Worm (Caenorhabditis elegans) whole organism, early embryonic: ENCODE measurements around the gene F10G7.10.

Experiments
- B0310.2 ChIP-seq: sonication (generic microtip); optimal IDR thresholded peaks from 2 replicates; lab custom pipeline; 2016; ENCODE audit warnings: mild to moderate bottlenecking, missing genetic modification characterization, missing compliant biosample characterization
- F13C5.2 ChIP-seq: sonication (generic microtip); optimal IDR thresholded peaks from 2 replicates; lab custom pipeline; 2017; ENCODE audit warnings: mild to moderate bottlenecking, missing genetic modification characterization, inconsistent platforms, missing compliant biosample characterization
- aly-1 ChIP-seq: sonication (generic microtip); optimal IDR thresholded peaks from 2 replicates; lab custom pipeline; 2016; ENCODE audit warnings: missing genetic modification characterization, missing compliant biosample characterization
- ama-1 ChIP-seq: fragments of 150-350 bp; optimal IDR thresholded peaks from 2 replicates; lab custom pipeline; 2014
- ceh-13 ChIP-seq: fragments of 200-800 bp; sonication (Bioruptor generic); optimal IDR thresholded peaks from 2 replicates; lab custom pipeline; 2018; ENCODE audit warnings: mild to moderate bottlenecking, missing genetic modification characterization, missing compliant biosample characterization
- ceh-36 ChIP-seq: sonication (generic microtip); optimal IDR thresholded peaks from 2 replicates; lab custom pipeline; 2016; ENCODE audit warnings: missing genetic modification characterization, inconsistent platforms, missing compliant biosample characterization
- ets-7 ChIP-seq: sonication (generic microtip); optimal IDR thresholded peaks from 2 replicates; lab custom pipeline; 2016; ENCODE audit warnings: missing genotype, missing genetic modification characterization, missing compliant biosample characterization
- flt-1 ChIP-seq: fragments of 200-800 bp; sonication (Bioruptor generic); IDR thresholded peaks from 2 replicates; pipeline ENCODE4 v1.3.6; 2022; ENCODE audit warnings: missing genetic modification characterization, missing compliant biosample characterization
- hmbx-1 ChIP-seq: sonication (generic microtip); optimal IDR thresholded peaks from 2 replicates; lab custom pipeline; 2016; ENCODE audit warnings: mild to moderate bottlenecking, missing genetic modification characterization, missing compliant biosample characterization
- hmg-4 ChIP-seq: fragments of 200-800 bp; sonication (Bioruptor generic); optimal IDR thresholded peaks from 2 replicates; lab custom pipeline; 2018; ENCODE audit warnings: mild to moderate bottlenecking, missing genetic modification characterization, missing compliant biosample characterization
- hnd-1 ChIP-seq: sonication (generic microtip); optimal IDR thresholded peaks from 2 replicates; lab custom pipeline; 2016; ENCODE audit warnings: missing genetic modification characterization, missing compliant biosample characterization
- pes-1 ChIP-seq: fragments of 200-800 bp; sonication (Bioruptor generic); IDR thresholded peaks from 2 replicates; pipeline ENCODE4 v1.3.6; 2022; ENCODE audit warnings: missing genetic modification reagents, missing genetic modification characterization, missing compliant biosample characterization
- scrt-1 ChIP-seq: fragments of 200-800 bp; sonication (Bioruptor generic); IDR thresholded peaks from 2 replicates; pipeline ENCODE4 v1.3.6; 2022; ENCODE audit warnings: missing genetic modification characterization, missing compliant biosample characterization
- sea-1 ChIP-seq: fragments of 200-800 bp; sonication (Bioruptor generic); conservative IDR thresholded peaks from 2 replicates; pipeline ENCODE4 v1.3.6; 2022; ENCODE audit warnings: missing genetic modification characterization, missing compliant biosample characterization
- tbx-11 ChIP-seq: fragments of 200-800 bp; sonication (Bioruptor generic); IDR thresholded peaks from 2 replicates; pipeline ENCODE4 v1.3.6; 2022; ENCODE audit warnings: missing genetic modification characterization, missing compliant biosample characterization
- tbx-37 ChIP-seq: fragments of 200-800 bp; sonication (Bioruptor generic); conservative IDR thresholded peaks from 2 replicates; pipeline ENCODE4 v1.3.6; 2022; ENCODE audit warnings: missing genetic modification reagents, missing genetic modification characterization, missing compliant biosample characterization
- tra-4 ChIP-seq: sonication (generic microtip); optimal IDR thresholded peaks from 2 replicates; lab custom pipeline; 2017; ENCODE audit warnings: missing genetic modification characterization, missing compliant biosample characterization

Gene F10G7.10

DNA sequence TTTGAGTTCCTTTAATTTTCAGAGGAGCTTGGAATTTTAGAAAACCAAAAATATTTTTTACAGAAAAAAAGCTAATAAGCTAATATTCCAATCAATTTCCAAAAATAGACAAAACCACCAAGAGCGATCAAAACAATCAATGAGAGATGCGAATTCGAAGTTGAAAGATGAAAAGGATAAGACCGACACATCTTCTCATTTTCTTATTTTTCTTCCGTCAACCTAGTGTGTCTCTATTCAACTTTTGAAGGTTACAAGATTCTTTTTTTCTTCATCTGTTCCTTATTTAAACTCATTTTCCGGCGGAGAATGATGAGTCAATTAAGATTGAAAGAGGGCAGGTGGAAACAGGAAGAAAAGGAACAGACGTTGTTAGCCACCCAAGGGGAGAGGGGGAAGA lies 41.5 kb upstream of the F10G7.10 start:
- TF ChIP-seq tra-4 (no peak), B0310.2 (tag; lab: Kevin White, UChicago) (no peak)

DNA sequence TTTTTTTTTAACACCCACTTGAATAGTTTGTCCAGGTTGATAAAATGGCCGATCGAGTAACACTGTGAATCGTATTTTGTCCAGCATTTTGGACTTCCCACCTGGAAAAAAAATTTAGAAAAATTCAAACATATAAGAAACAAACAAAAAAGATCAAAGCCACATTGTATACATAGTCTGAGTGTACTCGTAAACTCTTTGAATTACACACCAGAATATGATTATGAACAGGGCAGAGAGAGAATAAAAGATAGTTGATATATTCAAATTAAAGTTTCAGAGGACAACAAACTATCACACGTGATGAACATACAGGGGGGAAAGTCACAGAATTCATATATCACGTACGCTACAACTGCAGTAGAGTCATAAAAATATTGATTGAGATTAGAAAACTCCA lies 40.2 kb upstream of the F10G7.10 start, which contains the start of gene ttm-2:
ttm-2 (minus strand) TSS at position 101 of the 400 bp plus-strand sequence.
- TF ChIP-seq hnd-1 (tag; lab: Kevin White, UChicago) = no peak
- no peak for TF ChIP-seq F13C5.2 (tag; lab: Kevin White, UChicago)
- TF ChIP-seq ets-7 = no peak
- no peak for TF ChIP-seq flt-1 (GFP tag; lab: Robert Waterston, UW)
- no peak for TF ChIP-seq scrt-1 (GFP tag; lab: Robert Waterston, UW)
- no peak for TF ChIP-seq tra-4
- TF ChIP-seq ceh-13 (GFP tag; lab: Kevin White, UChicago) = no peak
- no peak for TF ChIP-seq hmbx-1 (tag; lab: Kevin White, UChicago)
- TF ChIP-seq pes-1 (GFP tag; lab: Robert Waterston, UW) = no peak
- no peak for TF ChIP-seq B0310.2 (tag; lab: Kevin White, UChicago)
- no peak for TF ChIP-seq aly-1
- no peak for TF ChIP-seq tbx-11 (GFP tag; lab: Robert Waterston, UW)
- TF ChIP-seq ama-1 (lab: Kevin White, UChicago) = no peak
- no peak for TF ChIP-seq tbx-37 (GFP tag; lab: Robert Waterston, UW)
- TF ChIP-seq sea-1 (GFP tag; lab: Robert Waterston, UW) = no peak
- TF ChIP-seq ceh-36 = no peak
- no peak for TF ChIP-seq hmg-4

DNA sequence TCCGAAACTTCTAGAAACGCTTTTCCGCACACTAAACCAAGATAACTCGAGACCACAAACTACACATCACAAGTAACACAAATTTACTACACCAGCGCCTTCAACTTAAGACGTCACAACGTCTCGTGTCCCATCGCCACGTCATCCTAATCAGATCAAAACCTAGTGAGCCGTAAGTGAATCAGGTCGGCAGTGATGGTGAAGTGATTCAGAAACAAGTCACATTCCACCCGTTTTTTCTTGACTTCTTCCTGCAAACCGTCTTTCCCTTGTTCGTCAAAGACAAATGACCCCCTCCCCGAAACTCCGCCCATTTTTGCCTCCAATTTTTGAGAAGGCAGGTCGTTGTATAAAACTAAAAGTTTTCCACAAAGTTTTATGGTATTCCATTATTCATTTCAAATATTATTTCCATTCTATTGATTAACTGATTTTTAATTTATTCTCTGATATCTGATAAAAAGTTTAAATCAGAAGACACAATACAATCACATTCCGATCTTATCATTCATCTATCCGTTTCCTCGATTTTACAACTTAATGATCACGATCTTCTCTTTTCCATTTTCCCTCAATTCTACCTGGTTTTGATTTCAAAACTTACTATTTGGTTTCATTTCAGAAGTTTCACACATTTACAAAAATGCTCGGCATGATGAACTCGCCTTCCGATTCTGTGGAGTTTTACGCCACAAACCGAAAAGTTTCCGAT lies 36.7 kb upstream of the F10G7.10 start, which contains the start of gene F26G1.2:
F26G1.2 (plus strand) TSS at position 508 of the 712 bp plus-strand sequence.
- no peak for TF ChIP-seq ceh-13 (GFP tag; lab: Kevin White, UChicago)
- TF ChIP-seq tra-4 = no peak
- TF ChIP-seq hmg-4 = no peak
- no peak for TF ChIP-seq ama-1 (lab: Kevin White, UChicago)
- TF ChIP-seq scrt-1 (GFP tag; lab: Robert Waterston, UW) = no peak
- TF ChIP-seq hnd-1 (tag; lab: Kevin White, UChicago) = no peak
- no peak for TF ChIP-seq hmbx-1 (tag; lab: Kevin White, UChicago)
- TF ChIP-seq aly-1 = no peak
- TF ChIP-seq ets-7 = no peak
- no peak for TF ChIP-seq F13C5.2 (tag; lab: Kevin White, UChicago)
- no peak for TF ChIP-seq ceh-36
- no peak for TF ChIP-seq tbx-11 (GFP tag; lab: Robert Waterston, UW)
- no peak for TF ChIP-seq tbx-37 (GFP tag; lab: Robert Waterston, UW)
- TF ChIP-seq flt-1 (GFP tag; lab: Robert Waterston, UW) = no peak
- TF ChIP-seq sea-1 (GFP tag; lab: Robert Waterston, UW) = no peak

ce11 chrII:4761020-4761419 lies 35.0 kb upstream of the F10G7.10 start:
- TF ChIP-seq pes-1 (GFP tag; lab: Robert Waterston, UW) = no peak
- TF ChIP-seq aly-1 = no peak
- no peak for TF ChIP-seq ceh-13 (GFP tag; lab: Kevin White, UChicago)
- TF ChIP-seq tbx-37 (GFP tag; lab: Robert Waterston, UW) = no peak
- no peak for TF ChIP-seq sea-1 (GFP tag; lab: Robert Waterston, UW)
- no peak for TF ChIP-seq tbx-11 (GFP tag; lab: Robert Waterston, UW)
- TF ChIP-seq F13C5.2 (tag; lab: Kevin White, UChicago) = no peak
- no peak for TF ChIP-seq hmbx-1 (tag; lab: Kevin White, UChicago)
- TF ChIP-seq ama-1 (lab: Kevin White, UChicago) = no peak
- TF ChIP-seq ceh-36 = no peak
- TF ChIP-seq ets-7 = no peak
- TF ChIP-seq scrt-1 (GFP tag; lab: Robert Waterston, UW) = no peak
- no peak for TF ChIP-seq hnd-1 (tag; lab: Kevin White, UChicago)
- TF ChIP-seq flt-1 (GFP tag; lab: Robert Waterston, UW) = no peak
- TF ChIP-seq tra-4 = no peak

DNA sequence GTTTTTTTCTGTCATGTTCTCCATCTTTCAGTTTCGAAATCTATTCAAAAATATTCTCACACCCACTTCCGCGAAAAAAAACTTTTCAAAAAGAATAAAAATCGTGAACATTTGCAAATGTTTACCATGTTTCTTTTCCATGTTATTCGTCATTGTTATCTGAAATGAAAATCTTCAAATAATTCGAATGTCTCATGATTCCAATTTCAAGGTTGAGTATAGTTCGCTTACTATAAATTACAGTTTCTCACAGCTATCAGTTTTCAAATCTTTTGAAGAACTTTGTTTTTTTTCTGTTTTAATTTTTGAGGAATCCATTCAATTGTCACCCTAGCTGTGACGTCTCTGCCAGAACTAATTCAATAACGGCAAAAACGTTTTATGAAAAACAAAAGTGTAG lies 33.8 kb upstream of the F10G7.10 start:
- TF ChIP-seq hmbx-1 (tag; lab: Kevin White, UChicago) (no peak), ama-1 (lab: Kevin White, UChicago) (no peak), flt-1 (GFP tag; lab: Robert Waterston, UW) (no peak), pes-1 (GFP tag; lab: Robert Waterston, UW) (no peak), tra-4 (no peak), hnd-1 (tag; lab: Kevin White, UChicago) (no peak), tbx-37 (GFP tag; lab: Robert Waterston, UW) (no peak), B0310.2 (tag; lab: Kevin White, UChicago) (no peak), ets-7 (no peak), F13C5.2 (tag; lab: Kevin White, UChicago) (no peak), hmg-4 (no peak), sea-1 (GFP tag; lab: Robert Waterston, UW) (no peak), scrt-1 (GFP tag; lab: Robert Waterston, UW) (no peak), ceh-13 (GFP tag; lab: Kevin White, UChicago) (no peak), tbx-11 (GFP tag; lab: Robert Waterston, UW) (no peak), ceh-36 (no peak), aly-1 (no peak)

DNA sequence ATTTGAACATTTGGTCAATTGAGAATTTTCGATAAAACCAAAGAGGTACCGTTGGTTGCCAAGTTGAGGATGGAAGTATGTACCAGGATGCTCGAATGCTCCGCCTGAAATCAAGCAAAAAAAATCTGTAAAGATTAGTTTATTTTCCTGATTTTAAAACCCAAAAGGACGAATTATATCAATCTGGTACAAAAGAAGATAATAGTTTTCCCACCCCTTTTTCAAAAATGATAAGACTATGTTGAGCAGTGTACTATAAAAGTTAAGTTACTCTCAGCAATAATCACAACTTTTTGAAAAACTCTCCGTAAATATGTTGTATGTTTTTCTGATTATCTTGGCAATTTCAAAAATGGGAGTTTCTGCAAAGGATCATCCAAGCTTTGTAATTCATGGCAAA lies 32.4 kb upstream of the F10G7.10 start, which contains the start of gene F26G1.3:
F26G1.3 (plus strand) TSS at position 301 of the 400 bp plus-strand sequence.
- no peak for TF ChIP-seq hmg-4
- TF ChIP-seq flt-1 (GFP tag; lab: Robert Waterston, UW) = no peak
- no peak for TF ChIP-seq scrt-1 (GFP tag; lab: Robert Waterston, UW)
- TF ChIP-seq aly-1 = no peak
- TF ChIP-seq tbx-37 (GFP tag; lab: Robert Waterston, UW) = no peak
- no peak for TF ChIP-seq F13C5.2 (tag; lab: Kevin White, UChicago)
- TF ChIP-seq pes-1 (GFP tag; lab: Robert Waterston, UW) = no peak
- TF ChIP-seq ama-1 (lab: Kevin White, UChicago) = no peak
- TF ChIP-seq sea-1 (GFP tag; lab: Robert Waterston, UW) = no peak
- no peak for TF ChIP-seq ceh-36
- no peak for TF ChIP-seq B0310.2 (tag; lab: Kevin White, UChicago)
- TF ChIP-seq tbx-11 (GFP tag; lab: Robert Waterston, UW) = no peak
- no peak for TF ChIP-seq ets-7
- no peak for TF ChIP-seq tra-4
- no peak for TF ChIP-seq ceh-13 (GFP tag; lab: Kevin White, UChicago)
- no peak for TF ChIP-seq hnd-1 (tag; lab: Kevin White, UChicago)
- TF ChIP-seq hmbx-1 (tag; lab: Kevin White, UChicago) = no peak
